Fruit fly (Drosophila melanogaster): Measurements from ENCODE around the gene CG14829.

The CG14829 gene

DNA sequence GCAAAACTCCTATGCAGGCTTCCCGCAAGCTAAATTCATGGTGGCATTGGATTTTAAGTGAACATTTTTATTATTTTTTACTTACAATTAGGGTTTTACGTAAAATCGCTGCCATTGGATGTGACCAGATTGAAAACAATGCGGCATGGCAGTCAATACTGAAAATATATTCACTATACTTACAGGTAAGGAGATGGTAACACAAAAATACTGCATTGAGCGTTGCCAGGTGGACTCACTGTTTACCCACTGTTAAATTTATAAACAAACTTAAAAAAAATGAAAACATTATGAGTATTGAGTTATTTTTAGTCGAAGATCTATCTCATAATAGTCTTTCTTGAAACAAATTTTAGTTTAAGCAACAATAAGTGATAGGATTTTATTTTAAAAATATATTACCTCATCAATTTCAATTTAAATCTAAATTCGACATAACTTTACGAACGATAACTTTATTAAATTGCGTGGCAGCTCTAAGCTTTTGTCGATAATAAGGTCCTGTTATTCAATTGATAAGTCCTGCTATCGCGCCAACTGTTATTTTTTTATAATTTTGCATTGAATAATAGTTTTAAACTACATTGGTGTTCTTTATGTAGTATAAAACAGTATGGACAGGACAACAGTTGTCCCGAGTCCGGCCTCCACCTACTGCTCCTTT, 6.0 kb upstream of the CG14829 start, which contains the start of the genes mRpL50 and mei-P22 (continued):
- peak; percentile 64 for TF ChIP-seq CG1603 (tag; optimal IDR thresholded peaks at IDR 0.05)
- peak; percentile 14 for TF ChIP-seq CG33213 (GFP tag; optimal IDR thresholded peaks at IDR 0.05)
- peak; percentile 21; the same call in 1 of the 2 replicates for TF ChIP-seq CG13287 (GFP tag; IDR thresholded peaks at IDR 0.05; ENCODE audit: partially characterized antibody)
- TF ChIP-seq CG42726 (GFP tag; IDR thresholded peaks at IDR 0.05; ENCODE audit: partially characterized antibody): peak; percentile 45; the same call in 1 of the 2 replicates
- TF ChIP-seq Dref (GFP tag; IDR thresholded peaks at IDR 0.05): 0 out of 2 replicates have a peak, but pooled peaks have one; percentile 30
- TF ChIP-seq CG12155 (GFP tag; optimal IDR thresholded peaks at IDR 0.05): peak; percentile 9
- TF ChIP-seq Med (GFP tag): peak; percentile 85
- no peak for TF ChIP-seq Taf1 (GFP tag; IDR thresholded peaks at IDR 0.05)
- peak; percentile 50 for TF ChIP-seq CG30020 (tag; optimal IDR thresholded peaks at IDR 0.05)
- TF ChIP-seq Bteb2 (GFP tag; optimal IDR thresholded peaks at IDR 0.05): peak; percentile 41
- TF ChIP-seq Chrac-16 (GFP tag; optimal IDR thresholded peaks at IDR 0.05): peak; percentile 24
- TF ChIP-seq CG11093 (GFP tag; IDR thresholded peaks at IDR 0.05): no peak
- no peak for TF ChIP-seq D19B (GFP tag; optimal IDR thresholded peaks at IDR 0.05)
- no peak for TF ChIP-seq CG3838 (GFP tag; optimal IDR thresholded peaks at IDR 0.05)
- TF ChIP-seq CG6654 (GFP tag; optimal IDR thresholded peaks at IDR 0.05): no peak
- TF ChIP-seq Opbp (GFP tag; IDR thresholded peaks at IDR 0.05; ENCODE audit: partially characterized antibody): no peak
- TF ChIP-seq CG2202 (tag; optimal IDR thresholded peaks at IDR 0.05): no peak
- TF ChIP-seq zfh2 (GFP tag; optimal IDR thresholded peaks at IDR 0.05): peak; percentile 19
- TF ChIP-seq Dp (GFP tag; optimal IDR thresholded peaks at IDR 0.05): peak; percentile 46
- peak; percentile 27 for TF ChIP-seq sug (tag; optimal IDR thresholded peaks at IDR 0.05)
- TF ChIP-seq tna (GFP tag; IDR thresholded peaks at IDR 0.05; ENCODE audit: partially characterized antibody): no peak
- TF ChIP-seq CG9437 (GFP tag; optimal IDR thresholded peaks at IDR 0.05): peak; percentile 77
- TF ChIP-seq Lhr (GFP tag; optimal IDR thresholded peaks at IDR 0.05): peak; percentile 54
- peak; percentile 30 for TF ChIP-seq CG18476 (GFP tag; optimal IDR thresholded peaks at IDR 0.05)
- peak; percentile 5 for TF ChIP-seq CG1602 (GFP tag; optimal IDR thresholded peaks at IDR 0.05)
- TF ChIP-seq CG17328 (GFP tag; IDR thresholded peaks at IDR 0.05): no peak
- TF ChIP-seq Myb (GFP tag; optimal IDR thresholded peaks at IDR 0.05): peak; percentile 70
- peak; percentile 68 for TF ChIP-seq row (GFP tag; IDR thresholded peaks at IDR 0.05)
- TF ChIP-seq az2 (GFP tag; optimal IDR thresholded peaks at IDR 0.05): peak; percentile 17
- peak in 1 of 2 experiments; percentile 23 for TF ChIP-seq chif (GFP tag; optimal IDR thresholded peaks at IDR 0.05)
- TF ChIP-seq CG15514 (GFP tag; optimal IDR thresholded peaks at IDR 0.05): peak; percentile 50
- TF ChIP-seq E2f2 (GFP tag; IDR thresholded peaks at IDR 0.05): peak; percentile 46
- TF ChIP-seq ro (GFP tag; IDR thresholded peaks at IDR 0.05): no peak
- TF ChIP-seq BEAF-32 (GFP tag; optimal IDR thresholded peaks at IDR 0.05): peak; percentile 39
- peak; percentile 31 for TF ChIP-seq Sox102F (GFP tag; optimal IDR thresholded peaks at IDR 0.05)
- peak; percentile 13 for TF ChIP-seq PHDP (tag; optimal IDR thresholded peaks at IDR 0.05)
- TF ChIP-seq pum (GFP tag; optimal IDR thresholded peaks at IDR 0.05): peak; percentile 52
- TF ChIP-seq gfzf (GFP tag; optimal IDR thresholded peaks at IDR 0.05): peak; percentile 86
- peak; percentile 49 for TF ChIP-seq CG14710 (tag; optimal IDR thresholded peaks at IDR 0.05)
- TF ChIP-seq vfl (GFP tag; optimal IDR thresholded peaks at IDR 0.05): peak; percentile 2
